Worm (Caenorhabditis elegans) whole organism, L4 larva: ENCODE data around the gene ZK380.2.

Source experiments
- jun-1 ChIP-seq: fragments of 150-350 bp; optimal IDR thresholded peaks from 2 replicates; lab custom pipeline; 2014; ENCODE audit warnings: missing biosample characterization, missing genetic modification reagents, missing genetic modification characterization
- mdt-29 ChIP-seq: fragments of 200-800 bp; sonication (Bioruptor generic); IDR thresholded peaks from 2 replicates; pipeline ENCODE4 v1.3.6; 2022; ENCODE audit warnings: missing genetic modification reagents, missing genetic modification characterization, missing compliant biosample characterization
- nhr-11 ChIP-seq: fragments of 150-350 bp; optimal IDR thresholded peaks from 2 replicates; lab custom pipeline; 2014; ENCODE audit warnings: missing biosample characterization, missing genetic modification characterization
- skn-1 ChIP-seq: fragments of 150-350 bp; optimal IDR thresholded peaks from 2 replicates; lab custom pipeline; 2014; ENCODE audit warnings: missing biosample characterization, missing genetic modification characterization
- snpc-1.2 ChIP-seq: fragments of 200-800 bp; sonication (Bioruptor generic); IDR thresholded peaks from 2 replicates; pipeline ENCODE4 v1.3.6; 2022; ENCODE audit warnings: missing genetic modification reagents, missing genetic modification characterization, missing compliant biosample characterization
- tra-1 ChIP-seq: fragments of 200-800 bp; sonication (Bioruptor generic); IDR thresholded peaks from 2 replicates; pipeline ENCODE4 v1.3.6; 2022; ENCODE audit warnings: missing genetic modification reagents, missing genetic modification characterization, missing compliant biosample characterization

- TF ChIP-seq skn-1 (tag; lab: Kevin White, UChicago) (no peak), snpc-1.2 (GFP tag; lab: Robert Waterston, UW) (no peak), mdt-29 (GFP tag; lab: Robert Waterston, UW) (no peak), tra-1 (no peak), nhr-11 (no peak), jun-1 (tag; lab: Kevin White, UChicago) (no peak)
Measured at ce11 chrX:1630881-1631516, at the start of gene ZK380.2.
